Worm (Caenorhabditis elegans) whole organism, mixed stage, embryonic: ENCODE measurements around the gene npp-26.

Experiments
- lin-13 ChIP-seq: fragments of 150-350 bp; optimal IDR thresholded peaks from 2 replicates; lab custom pipeline; 2014; ENCODE audit warnings: missing biosample characterization, missing genetic modification characterization
- nhr-12 ChIP-seq: fragments of 150-350 bp; optimal IDR thresholded peaks from 2 replicates; lab custom pipeline; 2014; ENCODE audit warnings: missing biosample characterization, missing genetic modification characterization
- pha-4 ChIP-seq: fragments of 150-350 bp; optimal IDR thresholded peaks from 2 replicates; lab custom pipeline; 2018; ENCODE audit warnings: missing biosample characterization, missing genetic modification reagents, missing genetic modification characterization

ce11 chrIV:4807219-4807618 is 42.7 kb downstream of the npp-26 start, which contains the start of gene H06H21.11:
- TF ChIP-seq pha-4 (tag; lab: Kevin White, UChicago) (no peak), nhr-12 (no peak), lin-13 (tag; lab: Kevin White, UChicago) (no peak)
